Worm (Caenorhabditis elegans) whole organism, L1 larva: Measurements from ENCODE around the gene lact-5.

ENCODE experiments used
- C04F5.9 ChIP-seq: sonication (generic microtip); optimal IDR thresholded peaks from 2 replicates; lab custom pipeline; 2016; ENCODE audit warnings: missing genetic modification characterization, missing compliant biosample characterization
- C34B4.2 ChIP-seq: sonication (generic microtip); optimal IDR thresholded peaks from 2 replicates; lab custom pipeline; 2017; ENCODE audit warnings: mild to moderate bottlenecking, missing genetic modification characterization, missing compliant biosample characterization
- F16B12.6 ChIP-seq: fragments of 150-350 bp; optimal IDR thresholded peaks from 2 replicates; lab custom pipeline; 2014; ENCODE audit warnings: missing biosample characterization, missing genetic modification characterization
- aha-1 ChIP-seq: fragments of 150-350 bp; optimal IDR thresholded peaks from 2 replicates; lab custom pipeline; 2014; ENCODE audit warnings: missing biosample characterization, missing genetic modification characterization
- ama-1 ChIP-seq: fragments of 150-350 bp; optimal IDR thresholded peaks from 2 replicates; lab custom pipeline; 2014
- blmp-1 ChIP-seq: fragments of 150-350 bp; optimal IDR thresholded peaks from 2 replicates; lab custom pipeline; 2014; ENCODE audit warnings: missing biosample characterization, missing genetic modification characterization
- ceh-63 ChIP-seq: fragments of 200-800 bp; sonication (Bioruptor generic); optimal IDR thresholded peaks from 2 replicates; lab custom pipeline; 2018; ENCODE audit warnings: mild to moderate bottlenecking, missing genetic modification characterization, missing compliant biosample characterization
- ceh-8 ChIP-seq: fragments of 200-800 bp; sonication (Bioruptor generic); optimal IDR thresholded peaks from 2 replicates; lab custom pipeline; 2018; ENCODE audit warnings: mild to moderate bottlenecking, missing genetic modification characterization, moderate library complexity, missing compliant biosample characterization
- ceh-82 ChIP-seq, 3 experiments: fragments of 150-350 bp in 1 of 3; sonication (generic microtip) in 2 of 3; optimal IDR thresholded peaks; 2 replicates each; lab custom pipeline; 2014 to 2017; ENCODE audit warnings: missing biosample characterization in 3 of 3, missing genetic modification characterization in 3 of 3
- ceh-88 ChIP-seq: fragments of 200-800 bp; sonication (Bioruptor generic); IDR thresholded peaks from 2 replicates; pipeline ENCODE4 v1.3.6; 2022; ENCODE audit warnings: missing genetic modification characterization, missing compliant biosample characterization
- dsc-1 ChIP-seq: sonication (generic microtip); optimal IDR thresholded peaks from 2 replicates; lab custom pipeline; 2016; ENCODE audit warnings: mild to moderate bottlenecking, missing genetic modification characterization, missing compliant biosample characterization
- efl-1 ChIP-seq, 4 experiments: fragments of 150-350 bp; optimal IDR thresholded peaks in 3 of 4; peaks in 1 of 4; 1 replicate in 1 of 4; 2 replicates in 3 of 4; lab custom pipeline; 2014; ENCODE audit warnings: missing biosample characterization in 2 of 4, missing genetic modification characterization in 2 of 4, missing genetic modification reagents in 2 of 4
- egl-13 ChIP-seq: sonication (generic microtip); optimal IDR thresholded peaks from 2 replicates; lab custom pipeline; 2016; ENCODE audit warnings: missing genotype, missing genetic modification reagents, missing genetic modification characterization, missing compliant biosample characterization
- egl-27 ChIP-seq, 2 experiments: fragments of 150-350 bp in 1 of 2; sonication (generic microtip); optimal IDR thresholded peaks; 3 replicates each; lab custom pipeline; 2017 to 2018; ENCODE audit warnings: missing biosample characterization in 2 of 2, missing genetic modification characterization in 2 of 2, missing genetic modification reagents in 2 of 2
- elt-3 ChIP-seq, 6 experiments: fragments of 150-350 bp in 1 of 6; sonication (generic microtip); optimal IDR thresholded peaks; 2 replicates each; lab custom pipeline; 2017 to 2018; ENCODE audit warnings: missing biosample characterization in 6 of 6, missing genetic modification characterization in 6 of 6, inconsistent platforms in 1 of 6
- ets-5 ChIP-seq: fragments of 200-800 bp; sonication (Bioruptor generic); IDR thresholded peaks from 2 replicates; pipeline ENCODE4 v1.3.6; 2022; ENCODE audit warnings: missing genetic modification characterization, missing compliant biosample characterization
- fkh-4 ChIP-seq: sonication (generic microtip); optimal IDR thresholded peaks from 2 replicates; lab custom pipeline; 2016; ENCODE audit warnings: missing compliant biosample characterization, missing genetic modification characterization, borderline replicate concordance
- fkh-8 ChIP-seq: sonication (generic microtip); optimal IDR thresholded peaks from 2 replicates; lab custom pipeline; 2016; ENCODE audit warnings: mild to moderate bottlenecking, missing genetic modification characterization, missing compliant biosample characterization
- fos-1 ChIP-seq: fragments of 150-350 bp; optimal IDR thresholded peaks from 2 replicates; lab custom pipeline; 2014; ENCODE audit warnings: missing biosample characterization, missing genetic modification characterization
- hlh-17 ChIP-seq: fragments of 200-800 bp; sonication (Bioruptor generic); optimal IDR thresholded peaks from 2 replicates; lab custom pipeline; 2018; ENCODE audit warnings: missing genetic modification characterization, mild to moderate bottlenecking, missing compliant biosample characterization, moderate library complexity, borderline replicate concordance
- hlh-4 ChIP-seq: sonication (generic microtip); optimal IDR thresholded peaks from 2 replicates; lab custom pipeline; 2016; ENCODE audit warnings: mild to moderate bottlenecking, missing genetic modification characterization, missing compliant biosample characterization
- irx-1 ChIP-seq: sonication (generic microtip); optimal IDR thresholded peaks from 2 replicates; lab custom pipeline; 2016; ENCODE audit warnings: missing genetic modification characterization, missing compliant biosample characterization
- jun-1 ChIP-seq: fragments of 150-350 bp; optimal IDR thresholded peaks from 2 replicates; lab custom pipeline; 2014; ENCODE audit warnings: missing biosample characterization, missing genetic modification reagents, missing genetic modification characterization
- lin-14 ChIP-seq: fragments of 200-800 bp; sonication (Bioruptor generic); optimal IDR thresholded peaks from 2 replicates; lab custom pipeline; 2018; ENCODE audit warnings: mild to moderate bottlenecking, missing genetic modification characterization, moderate library complexity, missing compliant biosample characterization
- lin-15B ChIP-seq: fragments of 150-350 bp; sonication (generic microtip); optimal IDR thresholded peaks from 3 replicates; lab custom pipeline; 2014; ENCODE audit warnings: missing biosample characterization, missing genetic modification characterization
- lin-35 ChIP-seq, 2 experiments: fragments of 150-350 bp; optimal IDR thresholded peaks; 2 replicates each; lab custom pipeline; 2014; ENCODE audit warnings: missing biosample characterization in 2 of 2, missing genetic modification characterization in 2 of 2, missing genetic modification reagents in 2 of 2
- lin-39 ChIP-seq: fragments of 150-350 bp; optimal IDR thresholded peaks from 2 replicates; lab custom pipeline; 2014; ENCODE audit warnings: missing biosample characterization, missing genetic modification reagents, missing genetic modification characterization
- lsy-2 ChIP-seq, 2 experiments: fragments of 150-350 bp; optimal IDR thresholded peaks; 2 replicates each; lab custom pipeline; 2014; ENCODE audit warnings: missing biosample characterization in 2 of 2, missing genetic modification characterization in 2 of 2
- mab-9 ChIP-seq: fragments of 200-800 bp; sonication (Bioruptor generic); IDR thresholded peaks from 2 replicates; pipeline ENCODE4 v1.3.6; 2022; ENCODE audit warnings: missing genetic modification reagents, missing genetic modification characterization, missing compliant biosample characterization
- nhr-11 ChIP-seq: fragments of 150-350 bp; optimal IDR thresholded peaks from 2 replicates; lab custom pipeline; 2014; ENCODE audit warnings: missing biosample characterization, missing genetic modification characterization
- nhr-19 ChIP-seq: fragments of 200-800 bp; sonication (Bioruptor generic); conservative IDR thresholded peaks from 2 replicates; pipeline ENCODE4 v1.3.6; 2022; ENCODE audit warnings: missing genetic modification characterization, missing compliant biosample characterization
- nhr-237 ChIP-seq: fragments of 150-350 bp; optimal IDR thresholded peaks from 2 replicates; lab custom pipeline; 2014; ENCODE audit warnings: missing biosample characterization, missing genetic modification characterization
- nhr-28 ChIP-seq: fragments of 150-350 bp; optimal IDR thresholded peaks from 2 replicates; lab custom pipeline; 2014; ENCODE audit warnings: missing biosample characterization, missing genetic modification characterization
- nhr-47 ChIP-seq: sonication (generic microtip); optimal IDR thresholded peaks from 2 replicates; lab custom pipeline; 2016; ENCODE audit warnings: mild to moderate bottlenecking, missing genetic modification characterization, moderate library complexity, missing compliant biosample characterization
- nhr-71 ChIP-seq: sonication (generic microtip); optimal IDR thresholded peaks from 2 replicates; lab custom pipeline; 2016; ENCODE audit warnings: mild to moderate bottlenecking, missing genetic modification characterization, moderate library complexity, missing compliant biosample characterization
- pag-3 ChIP-seq: sonication (generic microtip); optimal IDR thresholded peaks from 2 replicates; lab custom pipeline; 2017; ENCODE audit warnings: missing genetic modification characterization, mild to moderate bottlenecking, missing compliant biosample characterization, antibody characterized with exemption, borderline replicate concordance; ENCODE audit not compliant: insufficient read depth
- pax-3 ChIP-seq: fragments of 200-800 bp; sonication (Bioruptor generic); optimal IDR thresholded peaks from 2 replicates; lab custom pipeline; 2018; ENCODE audit warnings: mild to moderate bottlenecking, missing genetic modification characterization, moderate library complexity, missing compliant biosample characterization
- rnt-1 ChIP-seq: sonication (generic microtip); optimal IDR thresholded peaks from 2 replicates; lab custom pipeline; 2016; ENCODE audit warnings: mild to moderate bottlenecking, missing genetic modification characterization, moderate library complexity, missing compliant biosample characterization
- snpc-4 ChIP-seq: fragments of 150-350 bp; optimal IDR thresholded peaks from 2 replicates; lab custom pipeline; 2014; ENCODE audit warnings: missing biosample characterization, missing genetic modification characterization
- snu-23 ChIP-seq: sonication (generic microtip); optimal IDR thresholded peaks from 2 replicates; lab custom pipeline; 2016; ENCODE audit warnings: missing genetic modification characterization, missing compliant biosample characterization
- sox-4 ChIP-seq: sonication (generic microtip); optimal IDR thresholded peaks from 2 replicates; lab custom pipeline; 2016; ENCODE audit warnings: missing genetic modification characterization, missing compliant biosample characterization
- tbx-2 ChIP-seq: sonication (generic microtip); optimal IDR thresholded peaks from 2 replicates; lab custom pipeline; 2016; ENCODE audit warnings: missing genetic modification characterization, missing compliant biosample characterization
- tlp-1 ChIP-seq: fragments of 150-350 bp; optimal IDR thresholded peaks from 2 replicates; lab custom pipeline; 2014; ENCODE audit warnings: missing biosample characterization, missing genetic modification characterization
- unc-30 ChIP-seq: sonication (generic microtip); optimal IDR thresholded peaks from 2 replicates; lab custom pipeline; 2017; ENCODE audit warnings: missing biosample characterization, missing genetic modification characterization
- unc-62 ChIP-seq: fragments of 150-350 bp; optimal IDR thresholded peaks from 2 replicates; lab custom pipeline; 2014; ENCODE audit warnings: missing biosample characterization, missing genetic modification reagents, missing genetic modification characterization
- unc-86 ChIP-seq: sonication (generic microtip); optimal IDR thresholded peaks from 2 replicates; lab custom pipeline; 2016; ENCODE audit warnings: missing genetic modification characterization, missing compliant biosample characterization
- unc-98 ChIP-seq: fragments of 200-800 bp; sonication (Bioruptor generic); IDR thresholded peaks from 2 replicates; pipeline ENCODE4 v1.3.6; 2022; ENCODE audit warnings: missing genetic modification characterization, missing compliant biosample characterization
- vab-15 ChIP-seq: sonication (generic microtip); optimal IDR thresholded peaks from 2 replicates; lab custom pipeline; 2017; ENCODE audit warnings: missing genotype, mild to moderate bottlenecking, missing genetic modification characterization, missing compliant biosample characterization
- xbp-1 ChIP-seq: sonication (generic microtip); optimal IDR thresholded peaks from 2 replicates; lab custom pipeline; 2016; ENCODE audit warnings: missing genetic modification characterization, missing compliant biosample characterization
- zag-1 ChIP-seq: fragments of 150-350 bp; optimal IDR thresholded peaks from 2 replicates; lab custom pipeline; 2014; ENCODE audit warnings: missing biosample characterization, missing genetic modification characterization
- zip-4 ChIP-seq: fragments of 200-800 bp; sonication (Bioruptor generic); optimal IDR thresholded peaks from 2 replicates; lab custom pipeline; 2018; ENCODE audit warnings: mild to moderate bottlenecking, missing genetic modification characterization, moderate library complexity, missing compliant biosample characterization
- ztf-11 ChIP-seq, 2 experiments: sonication (generic microtip); optimal IDR thresholded peaks; 2 replicates each; lab custom pipeline; 2016 to 2017; ENCODE audit warnings: missing genetic modification characterization in 2 of 2, missing biosample characterization in 1 of 2, missing compliant biosample characterization in 1 of 2

Gene lact-5

DNA sequence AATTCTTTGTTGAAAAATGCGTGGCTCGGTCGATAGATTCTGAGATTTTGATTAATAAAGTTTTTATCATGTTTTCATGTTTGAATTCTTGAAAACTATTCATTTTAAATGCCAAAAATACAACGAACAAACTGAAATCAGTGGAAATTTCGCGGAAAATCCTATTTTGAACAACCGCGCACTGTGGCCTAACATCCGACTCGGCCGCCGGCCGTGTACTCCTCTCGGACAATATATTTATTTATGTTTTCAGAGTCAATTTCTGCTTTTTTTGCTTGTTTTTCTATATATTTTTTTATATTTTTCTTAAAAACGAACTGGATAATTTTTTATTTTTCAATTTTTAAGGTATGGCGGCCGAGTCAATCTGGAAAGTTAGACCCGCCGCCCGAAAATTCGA is 30.3 kb downstream of the lact-5 start, which contains the start of gene F26G1.1 (continued):
- TF ChIP-seq lin-15B (tag; lab: Kevin White, UChicago) (no peak), ama-1 (lab: Kevin White, UChicago) (no peak), ceh-8 (peak; percentile 42), jun-1 (tag; lab: Kevin White, UChicago) (no peak), vab-15 (no peak), pax-3 (peak; percentile 90), ztf-11 (tag; optimal IDR thresholded peaks at IDR 0.05; lab: Kevin White, UChicago) (peak in 1 of 2 experiments; percentile 94), ceh-88 (GFP tag; lab: Robert Waterston, UW) (peak; percentile 35; the same call in 1 of the 2 replicates), C34B4.2 (tag; lab: Kevin White, UChicago) (peak; percentile 37), F16B12.6 (tag; lab: Kevin White, UChicago) (peak; percentile 50), efl-1 (optimal IDR thresholded peaks at IDR 0.05; lab: Kevin White, UChicago) (peak; percentile 59 to 92), efl-1 (GFP tag; optimal IDR thresholded peaks at IDR 0.05 in 1 of 2; lab: Kevin White, UChicago) (peak; percentile 93 to 99), ceh-82 (tag; optimal IDR thresholded peaks at IDR 0.05; lab: Kevin White, UChicago) (peak; percentile 29 to 53 (median 49)), unc-30 (no peak), nhr-11 (tag; lab: Kevin White, UChicago) (no peak), unc-98 (GFP tag; lab: Robert Waterston, UW) (peak; percentile 82), dsc-1 (tag; lab: Kevin White, UChicago) (peak; percentile 90), xbp-1 (peak; percentile 78), unc-62 (GFP tag; lab: Kevin White, UChicago) (no peak), mab-9 (GFP tag; lab: Robert Waterston, UW) (peak; percentile 76), nhr-71 (peak; percentile 85), pag-3 (tag; lab: Kevin White, UChicago) (no peak), fkh-4 (tag; lab: Kevin White, UChicago) (peak; percentile 94), C04F5.9 (tag; lab: Kevin White, UChicago) (peak; percentile 74), zag-1 (tag; lab: Kevin White, UChicago) (no peak), lin-14 (GFP tag; lab: Kevin White, UChicago) (peak; percentile 65), tbx-2 (tag; lab: Kevin White, UChicago) (peak; percentile 89), snu-23 (peak; percentile 66), hlh-17 (GFP tag; lab: Kevin White, UChicago) (no peak), snpc-4 (tag; lab: Kevin White, UChicago) (peak; percentile 30), nhr-47 (tag; lab: Kevin White, UChicago) (peak; percentile 89), lsy-2 (tag; optimal IDR thresholded peaks at IDR 0.05; lab: Kevin White, UChicago) (peak; percentile 67 to 74), rnt-1 (tag; lab: Kevin White, UChicago) (peak; percentile 98), tlp-1 (tag; lab: Kevin White, UChicago) (no peak), zip-4 (GFP tag; lab: Kevin White, UChicago) (peak; percentile 56), ets-5 (GFP tag; lab: Robert Waterston, UW) (no peak), lin-39 (peak; percentile 47), nhr-19 (GFP tag; lab: Robert Waterston, UW) (peak; percentile 80), nhr-237 (tag; lab: Kevin White, UChicago) (no peak), aha-1 (no peak), egl-13 (peak; percentile 92), fkh-8 (tag; lab: Kevin White, UChicago) (peak; percentile 64), irx-1 (tag; lab: Kevin White, UChicago) (peak; percentile 96), fos-1 (tag; lab: Kevin White, UChicago) (peak; percentile 18), egl-27 (tag; optimal IDR thresholded peaks at IDR 0.05; lab: Kevin White, UChicago) (no peak), sox-4 (tag; lab: Kevin White, UChicago) (peak; percentile 84), nhr-28 (tag; lab: Kevin White, UChicago) (no peak), blmp-1 (peak; percentile 46), ceh-63 (GFP tag; lab: Kevin White, UChicago) (no peak), hlh-4 (tag; lab: Kevin White, UChicago) (peak; percentile 79), elt-3 (tag; optimal IDR thresholded peaks at IDR 0.05; lab: Kevin White, UChicago) (no peak), lin-35 (GFP tag; optimal IDR thresholded peaks at IDR 0.05; lab: Kevin White, UChicago) (peak; percentile 90 to 95), unc-86 (tag; lab: Kevin White, UChicago) (peak; percentile 69)
